Fruit fly (Drosophila melanogaster): ENCODE measurements around the gene CG33287.

DNA sequence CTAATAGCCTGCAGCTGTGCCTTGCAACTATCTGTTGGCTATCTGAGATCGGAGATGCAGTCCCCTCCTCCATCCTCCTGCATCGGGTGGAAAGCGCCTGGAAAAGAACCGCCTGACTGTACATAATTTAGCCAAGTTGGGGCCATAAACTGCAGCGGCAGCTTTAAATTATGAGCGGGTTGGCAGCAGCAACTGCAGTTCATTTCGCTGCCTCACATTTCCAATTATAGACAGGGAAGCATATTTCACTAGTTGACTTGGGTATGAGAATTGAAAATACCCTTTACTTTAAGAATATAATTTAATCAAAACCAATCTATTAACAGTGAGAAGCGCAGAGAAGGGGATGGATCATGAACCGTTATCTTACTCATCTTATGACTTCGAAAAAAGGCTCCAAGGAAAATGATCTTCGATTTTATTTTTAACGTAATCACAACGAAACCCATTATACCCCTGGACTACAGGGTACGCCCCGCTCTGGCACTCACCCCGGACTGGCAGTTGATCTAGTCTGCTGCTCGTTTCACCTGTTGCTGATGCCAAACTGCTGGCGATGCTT lies 47.4 kb downstream of the CG33287 start:
- TF ChIP-seq CG32121 (GFP tag; IDR thresholded peaks at IDR 0.05) (peak; percentile 63), gl (tag; optimal IDR thresholded peaks at IDR 0.05) (peak; percentile 75), EcR (GFP tag; optimal IDR thresholded peaks at IDR 0.05) (peak; percentile 29), D1 (tag; optimal IDR thresholded peaks at IDR 0.05) (peak; percentile 60), Snoo (tag; optimal IDR thresholded peaks at IDR 0.05) (peak; percentile 14), CG8159 (tag; optimal IDR thresholded peaks at IDR 0.05) (peak; percentile 90), Pif1A (GFP tag; optimal IDR thresholded peaks at IDR 0.05) (peak; percentile 83), CG12605 (GFP tag; IDR thresholded peaks at IDR 0.05) (peak; percentile 60)

Measured in whole organism, pupa.